Comparison of ENCODE assay signal across 4 worm cellular contexts in genomic region chrIII:5181641-5182040, ce11.
TF ChIP-seq lines count a peak whose summit lies in the region.

No protein-coding gene starts in this region.

TF ChIP-seq in whole organism, L1 larva, 84 proteins besides CTCF, POLR2A, EP300 and RAD21:
- TF ChIP-seq snu-23 (GFP tag; optimal IDR thresholded peaks at IDR 0.05; lab: Kevin White, UChicago) (peak; percentile 16), efl-1 (optimal IDR thresholded peaks at IDR 0.05; lab: Kevin White, UChicago) (peak; percentile 15 to 23), efl-1 (GFP tag; optimal IDR thresholded peaks at IDR 0.05 in 1 of 2; lab: Kevin White, UChicago) (no peak), lin-35 (GFP tag; optimal IDR thresholded peaks at IDR 0.05; lab: Kevin White, UChicago) (peak in 1 of 2 experiments; percentile 1), egl-13 (tag; optimal IDR thresholded peaks at IDR 0.05; lab: Kevin White, UChicago) (no peak), dsc-1 (tag; optimal IDR thresholded peaks at IDR 0.05; lab: Kevin White, UChicago) (no peak), blmp-1 (tag; optimal IDR thresholded peaks at IDR 0.05; lab: Kevin White, UChicago) (peak; percentile 55), elt-2 (tag; optimal IDR thresholded peaks at IDR 0.05; lab: Kevin White, UChicago) (no peak), unc-62 (GFP tag; optimal IDR thresholded peaks at IDR 0.05; lab: Kevin White, UChicago) (no peak), lin-14 (GFP tag; optimal IDR thresholded peaks at IDR 0.05; lab: Kevin White, UChicago) (peak; percentile 45), unc-30 (tag; optimal IDR thresholded peaks at IDR 0.05; lab: Kevin White, UChicago) (no peak)
TF ChIP-seq in whole organism, L1 larva: peak in this region for 5.

TF ChIP-seq in whole organism, L3 larva, 47 proteins besides CTCF, POLR2A, EP300 and RAD21:
- peak; percentile 30 for TF ChIP-seq nfya-1 (tag; optimal IDR thresholded peaks at IDR 0.05; lab: Kevin White, UChicago; ENCODE audit: insufficient read depth)
- no peak for TF ChIP-seq nhr-77 (tag; optimal IDR thresholded peaks at IDR 0.05; lab: Kevin White, UChicago)

TF ChIP-seq in whole organism, L4 larva, 104 proteins besides CTCF, POLR2A, EP300 and RAD21:
- TF ChIP-seq Y75B8A.6 (GFP tag; IDR thresholded peaks at IDR 0.05; lab: Robert Waterston, UW) (no peak), nhr-28 (tag; optimal IDR thresholded peaks at IDR 0.05; lab: Kevin White, UChicago) (peak; percentile 4), aha-1 (tag; lab: Kevin White, UChicago) (peak; percentile 5), mxl-3 (GFP tag; optimal IDR thresholded peaks at IDR 0.05; lab: Kevin White, UChicago) (no peak), duxl-1 (tag; optimal IDR thresholded peaks at IDR 0.05; lab: Kevin White, UChicago; ENCODE audit: poor library complexity) (no peak)

TF ChIP-seq in whole organism, young adult, 124 proteins besides CTCF, POLR2A, EP300 and RAD21:
- TF ChIP-seq hmg-1.2 (GFP tag; IDR thresholded peaks at IDR 0.05; lab: Robert Waterston, UW) (peak; percentile 74; the same call in 1 of the 2 replicates), ceh-58 (GFP tag; IDR thresholded peaks at IDR 0.05; lab: Robert Waterston, UW) (no peak)
